Worm (Caenorhabditis elegans) whole organism, L2 larva: ENCODE data around the gene wrt-3.

Source experiments
- ZK546.5 ChIP-seq: sonication (generic microtip); optimal IDR thresholded peaks from 2 replicates; lab custom pipeline; 2017; ENCODE audit warnings: missing biosample characterization, missing genetic modification characterization
- aly-2 ChIP-seq: fragments of 150-350 bp; optimal IDR thresholded peaks from 2 replicates; lab custom pipeline; 2014; ENCODE audit warnings: missing biosample characterization, missing genetic modification characterization
- elt-1 ChIP-seq: fragments of 150-350 bp; optimal IDR thresholded peaks from 2 replicates; lab custom pipeline; 2014; ENCODE audit warnings: missing biosample characterization, missing genetic modification characterization
- lin-13 ChIP-seq: fragments of 150-350 bp; optimal IDR thresholded peaks from 2 replicates; lab custom pipeline; 2014; ENCODE audit warnings: missing biosample characterization, missing genetic modification reagents, missing genetic modification characterization
- nhr-10 ChIP-seq: sonication (generic microtip); optimal IDR thresholded peaks from 2 replicates; lab custom pipeline; 2017; ENCODE audit warnings: missing biosample characterization, missing genetic modification characterization
- nhr-23 ChIP-seq: fragments of 150-350 bp; optimal IDR thresholded peaks from 2 replicates; lab custom pipeline; 2014; ENCODE audit warnings: missing biosample characterization, missing genetic modification reagents, missing genetic modification characterization
- nhr-237 ChIP-seq: fragments of 150-350 bp; optimal IDR thresholded peaks from 2 replicates; lab custom pipeline; 2014; ENCODE audit warnings: missing biosample characterization, missing genetic modification characterization
- nhr-6 ChIP-seq: fragments of 150-350 bp; optimal IDR thresholded peaks from 2 replicates; lab custom pipeline; 2014; ENCODE audit warnings: missing biosample characterization, missing genetic modification characterization
- snpc-4 ChIP-seq: fragments of 150-350 bp; optimal IDR thresholded peaks from 2 replicates; lab custom pipeline; 2014; ENCODE audit warnings: missing biosample characterization, missing genetic modification characterization
- unc-62 ChIP-seq: fragments of 150-350 bp; optimal IDR thresholded peaks from 2 replicates; lab custom pipeline; 2014; ENCODE audit warnings: missing biosample characterization, missing genetic modification reagents, missing genetic modification characterization
- zag-1 ChIP-seq: fragments of 150-350 bp; optimal IDR thresholded peaks from 2 replicates; lab custom pipeline; 2014; ENCODE audit warnings: missing biosample characterization, missing genetic modification characterization

- no peak for TF ChIP-seq nhr-6 (tag; lab: Kevin White, UChicago)
- TF ChIP-seq nhr-237 = no peak
- TF ChIP-seq lin-13 (GFP tag; lab: Kevin White, UChicago) = no peak
- TF ChIP-seq elt-1 (tag; lab: Kevin White, UChicago) = no peak
- no peak for TF ChIP-seq unc-62
- no peak for TF ChIP-seq nhr-10 (tag; lab: Kevin White, UChicago)
- TF ChIP-seq zag-1 (tag; lab: Kevin White, UChicago) = no peak
- no peak for TF ChIP-seq nhr-23 (tag; lab: Kevin White, UChicago)
- TF ChIP-seq aly-2 = no peak
- no peak for TF ChIP-seq ZK546.5 (tag; lab: Kevin White, UChicago)
- no peak for TF ChIP-seq snpc-4 (tag; lab: Kevin White, UChicago)
Measured at ce11 chrIV:9441391-9441790, 35.9 kb downstream of the wrt-3 start.
